Worm (Caenorhabditis elegans) whole organism, midembryonic: ENCODE data around the gene R07H5.16.

Source experiments
- T22C8.4 ChIP-seq: fragments of 200-800 bp; sonication (Bioruptor generic); IDR thresholded peaks from 2 replicates; pipeline ENCODE4 v1.3.6; 2022; ENCODE audit warnings: missing genetic modification characterization, missing compliant biosample characterization
- ref-1 ChIP-seq: fragments of 200-800 bp; sonication (Bioruptor generic); conservative IDR thresholded peaks from 2 replicates; pipeline ENCODE4 v1.3.6; 2022; ENCODE audit warnings: missing genetic modification reagents, missing genetic modification characterization, missing compliant biosample characterization
- ztf-23 ChIP-seq: fragments of 200-800 bp; sonication (Bioruptor generic); IDR thresholded peaks from 2 replicates; pipeline ENCODE4 v1.3.6; 2022; ENCODE audit warnings: missing genetic modification reagents, missing genetic modification characterization, missing compliant biosample characterization
- ztf-29 ChIP-seq: fragments of 200-800 bp; sonication (Bioruptor generic); IDR thresholded peaks from 2 replicates; pipeline ENCODE4 v1.3.6; 2022; ENCODE audit warnings: missing genetic modification reagents, missing genetic modification characterization, missing compliant biosample characterization

DNA sequence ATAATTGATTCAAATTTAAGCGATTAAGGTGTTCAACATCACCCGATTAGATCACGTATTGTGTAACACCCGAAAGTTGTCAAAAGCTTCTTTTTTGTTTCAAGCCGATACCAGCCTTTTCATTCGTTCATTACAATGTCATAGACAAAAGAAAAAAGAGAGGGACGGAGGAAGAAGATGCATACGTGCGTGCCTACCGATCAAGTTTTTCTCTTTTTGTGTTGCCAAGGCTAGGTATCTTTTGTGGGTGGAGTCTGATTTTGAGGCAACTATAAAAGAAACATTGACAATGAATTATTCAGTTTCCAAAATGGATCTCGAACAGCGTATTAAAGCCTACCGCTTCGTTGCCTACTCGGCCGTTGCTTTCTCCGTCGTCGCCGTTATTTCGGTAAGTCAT is 26.1 kb downstream of the R07H5.16 start, which contains the start of gene col-125:
- TF ChIP-seq T22C8.4 (GFP tag; lab: Robert Waterston, UW): no peak
- TF ChIP-seq ztf-29 (GFP tag; lab: Robert Waterston, UW): no peak
- no peak for TF ChIP-seq ztf-23
- no peak for TF ChIP-seq ref-1
